Fruit fly (Drosophila melanogaster) whole organism, embryonic: ENCODE results near the gene CG9581.

Experiments used
- Atf3 ChIP-seq: fragments of 200-800 bp; sonication (Bioruptor generic); optimal IDR thresholded peaks from 3 replicates; lab custom pipeline; 2016; ENCODE audit warnings: missing biosample characterization, missing genetic modification characterization
- Bdp1 ChIP-seq: fragments of 200-800 bp; sonication (Bioruptor generic); optimal IDR thresholded peaks from 3 replicates; lab custom pipeline; 2016; ENCODE audit warnings: missing biosample characterization, missing genetic modification characterization
- CG14441 ChIP-seq: fragments of 200-800 bp; sonication (Bioruptor generic); IDR thresholded peaks from 2 replicates; pipeline ENCODE4 v1.3.6; 2022; ENCODE audit warnings: missing biosample characterization, missing genetic modification characterization
- CG2129 ChIP-seq: fragments of 200-800 bp; sonication (Bioruptor generic); IDR thresholded peaks from 2 replicates; pipeline ENCODE4 v1.3.6; 2022; ENCODE audit warnings: missing biosample characterization, missing genetic modification characterization; ENCODE audit not compliant: partially characterized antibody
- CG3726 ChIP-seq: fragments of 200-800 bp; sonication (Bioruptor generic); IDR thresholded peaks from 3 replicates; pipeline ENCODE4, ENCODE4 v1.3.6; 2022; ENCODE audit warnings: missing biosample characterization, missing genetic modification characterization
- CG3847 ChIP-seq: fragments of 200-800 bp; sonication (Bioruptor generic); IDR thresholded peaks from 2 replicates; pipeline ENCODE4 v1.3.6; 2022; ENCODE audit warnings: missing biosample characterization, missing genetic modification characterization
- Deaf1 ChIP-seq: fragments of 200-800 bp; optimal IDR thresholded peaks from 3 replicates; lab custom pipeline; 2019; ENCODE audit warnings: missing biosample characterization, mild to moderate bottlenecking, missing genetic modification characterization, moderate library complexity
- Dip3 ChIP-seq: fragments of 200-800 bp; sonication (Bioruptor generic); optimal IDR thresholded peaks from 3 replicates; lab custom pipeline; 2016; ENCODE audit warnings: missing biosample characterization, missing genetic modification characterization
- ato ChIP-seq: fragments of 200-800 bp; sonication (Bioruptor generic); IDR thresholded peaks from 2 replicates; pipeline ENCODE4 v1.3.6; 2022; ENCODE audit warnings: missing biosample characterization, missing genetic modification characterization; ENCODE audit not compliant: partially characterized antibody
- chinmo ChIP-seq: fragments of 200-800 bp; sonication (Bioruptor generic); IDR thresholded peaks from 4 replicates; pipeline ENCODE4 v1.3.6; 2022; ENCODE audit warnings: missing biosample characterization, missing genetic modification characterization; ENCODE audit not compliant: partially characterized antibody
- grau ChIP-seq: fragments of 200-800 bp; optimal IDR thresholded peaks from 3 replicates; lab custom pipeline; 2019; ENCODE audit warnings: missing biosample characterization, mild to moderate bottlenecking, missing genetic modification characterization, moderate library complexity

dm6 chrX:20169898-20170297 is at the start of gene CG9581, which contains the start of gene CG9578:
- TF ChIP-seq CG14441 (no peak), Dip3 (GFP tag; lab: Kevin White, UChicago) (no peak), grau (tag; lab: Kevin White, UChicago) (no peak), chinmo (GFP tag; lab: Robert Waterston, UW) (peak; percentile 78; the same call in 1 of the 4 replicates), CG2129 (GFP tag; lab: Robert Waterston, UW) (peak; percentile 75), CG3726 (no peak), Bdp1 (GFP tag; lab: Kevin White, UChicago) (no peak), CG3847 (GFP tag; lab: Robert Waterston, UW) (0 out of 2 replicates have a peak, but pooled peaks have one; percentile 28), Atf3 (GFP tag; lab: Kevin White, UChicago) (no peak), Deaf1 (no peak), ato (GFP tag; lab: Robert Waterston, UW) (peak; percentile 53; the same call in 1 of the 2 replicates)
